Worm (Caenorhabditis elegans) whole organism, L2 larva: ENCODE measurements around the gene irld-64.

ENCODE experiments used
- F13H6.1 ChIP-seq: sonication (generic microtip); optimal IDR thresholded peaks from 2 replicates; lab custom pipeline; 2016; ENCODE audit warnings: missing genetic modification characterization, missing compliant biosample characterization
- ama-1 ChIP-seq: fragments of 150-350 bp; optimal IDR thresholded peaks from 2 replicates; lab custom pipeline; 2018; ENCODE audit warnings: inconsistent platforms
- blmp-1 ChIP-seq: sonication (generic microtip); optimal IDR thresholded peaks from 2 replicates; lab custom pipeline; 2017; ENCODE audit warnings: missing genetic modification characterization, mild to moderate bottlenecking, missing compliant biosample characterization, antibody characterized with exemption, moderate library complexity; ENCODE audit not compliant: insufficient read depth
- elt-1 ChIP-seq: fragments of 150-350 bp; optimal IDR thresholded peaks from 2 replicates; lab custom pipeline; 2014; ENCODE audit warnings: missing biosample characterization, missing genetic modification characterization
- elt-3 ChIP-seq: sonication (generic microtip); optimal IDR thresholded peaks from 2 replicates; lab custom pipeline; 2017; ENCODE audit warnings: missing biosample characterization, missing genetic modification characterization
- lin-13 ChIP-seq: fragments of 150-350 bp; optimal IDR thresholded peaks from 2 replicates; lab custom pipeline; 2014; ENCODE audit warnings: missing biosample characterization, missing genetic modification reagents, missing genetic modification characterization
- lsy-2 ChIP-seq, 2 experiments: fragments of 150-350 bp in 1 of 2; sonication (generic microtip) in 1 of 2; optimal IDR thresholded peaks; 2 replicates each; lab custom pipeline; 2014 to 2017; ENCODE audit warnings: missing biosample characterization in 2 of 2, missing genetic modification characterization in 2 of 2
- nhr-237 ChIP-seq: fragments of 150-350 bp; optimal IDR thresholded peaks from 2 replicates; lab custom pipeline; 2014; ENCODE audit warnings: missing biosample characterization, missing genetic modification characterization
- nhr-6 ChIP-seq: fragments of 150-350 bp; optimal IDR thresholded peaks from 2 replicates; lab custom pipeline; 2014; ENCODE audit warnings: missing biosample characterization, missing genetic modification characterization
- skn-1 ChIP-seq: sonication (generic microtip); optimal IDR thresholded peaks from 2 replicates; lab custom pipeline; 2017; ENCODE audit warnings: missing biosample characterization, missing genetic modification characterization
- unc-39 ChIP-seq: fragments of 150-350 bp; optimal IDR thresholded peaks from 2 replicates; lab custom pipeline; 2014; ENCODE audit warnings: missing biosample characterization, missing genetic modification characterization

- no peak for TF ChIP-seq elt-1 (tag; lab: Kevin White, UChicago)
- no peak for TF ChIP-seq blmp-1 (tag; lab: Kevin White, UChicago)
- no peak for TF ChIP-seq nhr-237 (tag; lab: Kevin White, UChicago)
- TF ChIP-seq lin-13 (GFP tag; lab: Kevin White, UChicago) = no peak
- no peak for TF ChIP-seq unc-39 (tag; lab: Kevin White, UChicago)
- no peak for TF ChIP-seq elt-3 (tag; lab: Kevin White, UChicago)
- TF ChIP-seq skn-1 = no peak
- TF ChIP-seq ama-1 (lab: Kevin White, UChicago) = no peak
- TF ChIP-seq lsy-2 (tag; optimal IDR thresholded peaks at IDR 0.05; lab: Kevin White, UChicago) = no peak
- TF ChIP-seq F13H6.1 = no peak
- TF ChIP-seq nhr-6 (tag; lab: Kevin White, UChicago) = no peak
These were observed 5.4 kb downstream of the irld-64 start for ce11 chrII:2925032-2925431.
